Worm (Caenorhabditis elegans): ENCODE data around the gene fbxb-116.

fbxb-116 gene

ce11 chrV:19251844-19252243, 18.3 kb downstream of the fbxb-116 start, which contains the start of gene F21D9.11:
TSS of gene F21D9.11 (plus strand) at chrV:19252144.
- TF ChIP-seq F26F4.8 (GFP tag; conservative IDR thresholded peaks at IDR 0.05): no peak
- no peak for TF ChIP-seq daf-8 (GFP tag; IDR thresholded peaks at IDR 0.05)
- no peak for TF ChIP-seq spr-1 (tag; optimal IDR thresholded peaks at IDR 0.05)
- TF ChIP-seq nhr-111 (GFP tag; optimal IDR thresholded peaks at IDR 0.05): no peak
- no peak for TF ChIP-seq ceh-28 (tag; optimal IDR thresholded peaks at IDR 0.05)
- no peak for TF ChIP-seq nhr-25 (tag; optimal IDR thresholded peaks at IDR 0.05; ENCODE audit: borderline replicate concordance, insufficient read depth)
- TF ChIP-seq Y75B8A.6 (GFP tag; IDR thresholded peaks at IDR 0.05): no peak
- no peak for TF ChIP-seq F37D6.2 (tag; optimal IDR thresholded peaks at IDR 0.05)

DNA sequence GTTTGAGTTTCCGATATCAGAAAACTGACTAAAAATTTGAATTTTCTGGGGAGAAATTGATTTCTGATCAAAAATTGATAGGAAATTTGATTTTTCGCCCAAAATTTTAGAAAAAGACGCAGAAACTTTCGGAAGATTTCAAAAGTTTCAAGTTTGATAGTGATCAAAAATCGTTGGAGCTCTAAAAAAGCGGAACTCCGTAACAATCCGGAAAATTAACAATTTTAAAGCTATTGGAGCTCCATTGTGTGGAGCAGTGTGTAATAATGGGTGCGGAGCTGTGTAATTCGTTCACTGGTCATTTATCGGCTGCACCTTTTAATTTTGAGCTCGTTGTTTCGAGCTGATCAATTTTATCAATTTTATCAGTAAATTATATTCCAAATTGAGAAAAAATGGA, 20.0 kb downstream of the fbxb-116 start, which contains the start of gene F21D9.4:
Gene F21D9.4, plus strand, starts transcription at position 301 of the 400 bp plus-strand sequence.
- TF ChIP-seq duxl-1 (tag; optimal IDR thresholded peaks at IDR 0.05; ENCODE audit: poor library complexity): no peak
- TF ChIP-seq ZK546.5 (tag; optimal IDR thresholded peaks at IDR 0.05): no peak
- no peak for TF ChIP-seq unc-39 (tag; optimal IDR thresholded peaks at IDR 0.05)
- TF ChIP-seq F26F4.8 (GFP tag; conservative IDR thresholded peaks at IDR 0.05): no peak
- no peak for TF ChIP-seq snpc-1.2 (GFP tag; IDR thresholded peaks at IDR 0.05)
- no peak for TF ChIP-seq ceh-44 (GFP tag; IDR thresholded peaks at IDR 0.05)
- TF ChIP-seq D1046.2 (GFP tag; IDR thresholded peaks at IDR 0.05): no peak
- no peak for TF ChIP-seq F10B5.3 (tag; optimal IDR thresholded peaks at IDR 0.05)
- TF ChIP-seq ztf-11 (tag; optimal IDR thresholded peaks at IDR 0.05): no peak
- no peak for TF ChIP-seq nhr-6 (tag; optimal IDR thresholded peaks at IDR 0.05)
- TF ChIP-seq lir-3 (tag; optimal IDR thresholded peaks at IDR 0.05): no peak
- TF ChIP-seq madf-9 (GFP tag; conservative IDR thresholded peaks at IDR 0.05): no peak
- no peak for TF ChIP-seq lin-13 (GFP tag; optimal IDR thresholded peaks at IDR 0.05)
- no peak for TF ChIP-seq vab-7 (GFP tag; IDR thresholded peaks at IDR 0.05)
- TF ChIP-seq daf-16 (GFP tag; optimal IDR thresholded peaks at IDR 0.05): no peak
- no peak for TF ChIP-seq daf-16 (tag; optimal IDR thresholded peaks at IDR 0.05)
- no peak for TF ChIP-seq dmd-8 (GFP tag; IDR thresholded peaks at IDR 0.05)

DNA sequence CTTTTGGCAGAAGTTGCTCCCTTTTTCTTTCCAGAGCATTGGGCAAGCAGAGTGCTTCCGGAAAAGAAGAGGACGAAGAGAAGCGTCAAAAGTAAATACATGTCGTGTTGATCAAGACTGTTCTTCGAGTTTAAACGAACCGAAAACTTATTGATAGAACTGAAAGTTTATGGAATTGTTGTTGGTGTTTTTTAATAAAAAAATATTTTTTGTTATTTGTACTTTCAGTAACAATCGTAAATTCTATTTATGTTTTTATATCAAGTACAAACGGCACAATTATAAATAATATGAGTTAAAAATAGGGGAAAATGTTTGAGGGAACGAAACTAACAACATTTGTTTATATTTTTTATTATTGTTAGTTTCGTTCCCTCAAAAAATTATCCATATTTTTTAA, 24.1 kb downstream of the fbxb-116 start, which contains the start of gene F21D9.3:
Gene F21D9.3, minus strand, starts transcription at position 101 of the 400 bp plus-strand sequence.
- TF ChIP-seq nhr-102 (tag; optimal IDR thresholded peaks at IDR 0.05): no peak
- TF ChIP-seq F26F4.8 (GFP tag; conservative IDR thresholded peaks at IDR 0.05): no peak
- peak in 1 of 2 experiments; percentile 11 for TF ChIP-seq unc-62 (GFP tag; optimal IDR thresholded peaks at IDR 0.05 in 1 of 2)
- no peak for TF ChIP-seq unc-62 (tag; optimal IDR thresholded peaks at IDR 0.05)

DNA sequence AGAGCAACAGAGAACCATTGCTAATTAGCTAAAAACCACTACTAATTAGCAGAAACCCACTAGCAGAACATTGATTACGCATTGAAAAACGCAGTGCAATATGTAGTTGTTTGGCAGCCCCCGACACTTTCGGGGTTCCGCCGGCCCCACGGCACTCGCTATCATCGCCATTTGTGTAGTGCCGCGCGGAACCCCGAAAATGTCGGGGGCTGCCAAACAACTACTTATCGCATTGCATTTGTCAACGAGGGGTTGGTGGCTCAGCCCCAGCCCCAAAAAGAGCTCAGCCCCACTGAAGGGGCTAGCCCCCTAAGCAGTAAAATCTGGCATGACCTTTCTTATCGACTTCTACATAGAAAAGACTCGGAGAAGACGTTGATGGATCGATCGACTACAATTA, 25.8 kb downstream of the fbxb-116 start:
- TF ChIP-seq attf-4 (tag; optimal IDR thresholded peaks at IDR 0.05) (no peak), skn-1 (tag; optimal IDR thresholded peaks at IDR 0.05) (no peak), dmd-9 (GFP tag; IDR thresholded peaks at IDR 0.05) (no peak), ztf-11 (tag; optimal IDR thresholded peaks at IDR 0.05) (no peak), lin-15B (tag; optimal IDR thresholded peaks at IDR 0.05) (no peak), set-16 (GFP tag; IDR thresholded peaks at IDR 0.05) (peak; percentile 53), ZK337.2 (GFP tag; IDR thresholded peaks at IDR 0.05) (no peak), lsy-2 (tag; optimal IDR thresholded peaks at IDR 0.05) (no peak), zag-1 (tag; optimal IDR thresholded peaks at IDR 0.05) (no peak)

DNA sequence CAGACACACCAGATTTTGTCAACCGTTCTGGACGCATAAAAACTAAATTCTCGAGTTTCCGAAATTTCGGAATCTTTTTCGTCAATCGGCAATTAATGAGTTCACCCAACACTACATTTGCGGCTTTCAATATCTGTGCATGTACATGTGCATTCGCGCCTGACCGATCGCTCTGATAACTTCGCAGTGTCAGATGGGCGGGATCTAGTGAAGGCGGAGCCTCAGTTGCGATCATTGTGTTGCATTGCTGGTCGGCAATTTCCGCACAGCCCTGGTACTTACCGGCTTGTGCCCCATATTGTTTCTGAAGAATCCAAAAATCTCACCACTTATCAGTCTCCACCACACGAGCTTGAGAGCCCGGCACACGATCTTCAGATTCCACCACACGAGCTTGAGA, 27.1 kb downstream of the fbxb-116 start:
- TF ChIP-seq aha-1 (tag) (peak; percentile 60), nhr-11 (tag; optimal IDR thresholded peaks at IDR 0.05) (no peak), dve-1 (tag; optimal IDR thresholded peaks at IDR 0.05; ENCODE audit: insufficient read depth) (no peak), unc-62 (GFP tag; optimal IDR thresholded peaks at IDR 0.05 in 1 of 2) (peak in 1 of 2 experiments; percentile 62), unc-62 (tag; optimal IDR thresholded peaks at IDR 0.05) (no peak), nhr-25 (tag; optimal IDR thresholded peaks at IDR 0.05; ENCODE audit: borderline replicate concordance, insufficient read depth) (no peak)
